Fruit fly (Drosophila melanogaster) whole organism, adult: Measurements from ENCODE around the gene CG32109.
A peak's percentile ranks its signal among the peaks of the same experiment; 100 is the strongest.

Source experiments
- CG11617 ChIP-seq: fragments of 200-800 bp; sonication (Bioruptor generic); optimal IDR thresholded peaks from 2 replicates; lab custom pipeline; 2017; ENCODE audit warnings: mild to moderate bottlenecking, missing biosample characterization, missing genetic modification reagents, missing genetic modification characterization
- CG12768 ChIP-seq: fragments of 200-800 bp; sonication (Bioruptor generic); optimal IDR thresholded peaks from 2 replicates; lab custom pipeline; 2017; ENCODE audit warnings: missing biosample characterization, missing genetic modification characterization, mild to moderate bottlenecking, moderate library complexity, missing genetic modification reagents
- CG14711 ChIP-seq: fragments of 200-800 bp; sonication (Bioruptor generic); optimal IDR thresholded peaks from 2 replicates; lab custom pipeline; 2018; ENCODE audit warnings: missing biosample characterization, mild to moderate bottlenecking, missing genetic modification characterization, moderate library complexity
- CG1620 ChIP-seq: fragments of 200-800 bp; sonication (Bioruptor generic); optimal IDR thresholded peaks from 2 replicates; lab custom pipeline; 2016; ENCODE audit warnings: missing biosample characterization, missing genetic modification characterization
- CG33017 ChIP-seq: fragments of 200-800 bp; sonication (Bioruptor generic); optimal IDR thresholded peaks from 2 replicates; lab custom pipeline; 2018; ENCODE audit warnings: missing biosample characterization, mild to moderate bottlenecking, missing genetic modification characterization, moderate library complexity
- CG5204 ChIP-seq: fragments of 200-800 bp; sonication (Bioruptor generic); optimal IDR thresholded peaks from 2 replicates; lab custom pipeline; 2016; ENCODE audit warnings: missing biosample characterization, missing genetic modification characterization
- CG7045 ChIP-seq: fragments of 200-800 bp; sonication (Bioruptor generic); optimal IDR thresholded peaks from 2 replicates; lab custom pipeline; 2017; ENCODE audit warnings: missing biosample characterization, mild to moderate bottlenecking, missing genetic modification characterization
- CG7101 ChIP-seq: fragments of 200-800 bp; sonication (Bioruptor generic); optimal IDR thresholded peaks from 2 replicates; lab custom pipeline; 2018; ENCODE audit warnings: missing biosample characterization, mild to moderate bottlenecking, missing genetic modification characterization, moderate library complexity
- Clk ChIP-seq: fragments of 200-800 bp; sonication (Bioruptor generic); optimal IDR thresholded peaks from 2 replicates; lab custom pipeline; 2017; ENCODE audit warnings: missing biosample characterization, missing genetic modification characterization
- Crg-1 ChIP-seq: fragments of 200-800 bp; sonication (Bioruptor generic); optimal IDR thresholded peaks from 2 replicates; lab custom pipeline; 2016; ENCODE audit warnings: missing biosample characterization, missing genetic modification characterization
- Hr96 ChIP-seq: fragments of 200-800 bp; sonication (Bioruptor generic); optimal IDR thresholded peaks from 2 replicates; lab custom pipeline; 2016; ENCODE audit warnings: missing biosample characterization, missing genetic modification characterization
- Mnt ChIP-seq: fragments of 200-800 bp; sonication (Bioruptor generic); optimal IDR thresholded peaks from 2 replicates; lab custom pipeline; 2016; ENCODE audit warnings: missing biosample characterization, mild to moderate bottlenecking, missing genetic modification characterization
- bab1 ChIP-seq: fragments of 200-800 bp; sonication (Bioruptor generic); optimal IDR thresholded peaks from 3 replicates; lab custom pipeline; 2019; ENCODE audit warnings: missing biosample characterization, mild to moderate bottlenecking, missing genetic modification characterization, moderate library complexity
- cic ChIP-seq: fragments of 200-800 bp; sonication (Bioruptor generic); optimal IDR thresholded peaks from 2 replicates; lab custom pipeline; 2017; ENCODE audit warnings: missing biosample characterization, mild to moderate bottlenecking, missing genetic modification characterization, moderate library complexity
- cnc ChIP-seq, 2 experiments: fragments of >200 bp; optimal IDR thresholded peaks; 2 replicates each; lab custom pipeline; 2017
- kay ChIP-seq: fragments of 200-800 bp; sonication (Bioruptor generic); peaks from one replicate; lab custom pipeline; 2016; ENCODE audit warnings: missing biosample characterization, missing genetic modification characterization, borderline replicate concordance
- ovo ChIP-seq: fragments of 200-800 bp; sonication (Bioruptor generic); optimal IDR thresholded peaks from 2 replicates; lab custom pipeline; 2016; ENCODE audit warnings: missing biosample characterization, missing genetic modification characterization
- pad ChIP-seq: fragments of 200-800 bp; sonication (Bioruptor generic); optimal IDR thresholded peaks from 3 replicates; lab custom pipeline; 2017; ENCODE audit warnings: missing biosample characterization, missing genetic modification characterization, mild to moderate bottlenecking, moderate library complexity, missing genetic modification reagents
- tj ChIP-seq: fragments of 200-800 bp; sonication (Bioruptor generic); optimal IDR thresholded peaks from 3 replicates; lab custom pipeline; 2017; ENCODE audit warnings: missing biosample characterization, mild to moderate bottlenecking, missing genetic modification characterization, moderate library complexity
- toe ChIP-seq: fragments of 200-800 bp; sonication (Bioruptor generic); optimal IDR thresholded peaks from 2 replicates; lab custom pipeline; 2016; ENCODE audit warnings: missing biosample characterization, missing genetic modification characterization

Gene CG32109

dm6 chr3L:12772740-12773686, 27.9 kb downstream of the CG32109 start, which contains the start of gene Hip1:
Hip1 (minus strand) TSS chr3L:12773573.
- TF ChIP-seq Crg-1 (GFP tag; lab: Kevin White, UChicago) (no peak), CG12768 (GFP tag; lab: Kevin White, UChicago) (peak; percentile 17), toe (GFP tag; lab: Kevin White, UChicago) (peak; percentile 27), CG33017 (tag; lab: Kevin White, UChicago) (peak; percentile 20), cnc (optimal IDR thresholded peaks at IDR 0.05; lab: Kevin White, UChicago) (no peak), Mnt (GFP tag; lab: Kevin White, UChicago) (peak; percentile 54), CG1620 (GFP tag; lab: Kevin White, UChicago) (no peak), cic (peak; percentile 76), kay (peak; percentile 99), bab1 (GFP tag; lab: Kevin White, UChicago) (peak; percentile 43), CG14711 (tag; lab: Kevin White, UChicago) (no peak), pad (no peak), CG7101 (tag; lab: Kevin White, UChicago) (no peak)

- TF ChIP-seq Mnt (GFP tag; lab: Kevin White, UChicago) (no peak), Clk (GFP tag; lab: Kevin White, UChicago) (no peak), cic (no peak), tj (no peak), CG12768 (GFP tag; lab: Kevin White, UChicago) (no peak), CG7101 (tag; lab: Kevin White, UChicago) (no peak), kay (no peak), pad (no peak), CG14711 (tag; lab: Kevin White, UChicago) (no peak), Hr96 (no peak), CG7045 (GFP tag; lab: Kevin White, UChicago) (no peak), Crg-1 (GFP tag; lab: Kevin White, UChicago) (no peak), ovo (no peak), CG33017 (tag; lab: Kevin White, UChicago) (no peak), CG11617 (GFP tag; lab: Kevin White, UChicago) (no peak), bab1 (GFP tag; lab: Kevin White, UChicago) (no peak)
Measured at dm6 chr3L:12778616-12779015, 33.5 kb downstream of the CG32109 start, which contains the start of gene CG32106. CG32106 (minus strand) TSS chr3L:12778716.

- TF ChIP-seq Hr96: no peak
Measured at dm6 chr3L:12780997-12781396, 35.9 kb downstream of the CG32109 start, which contains the start of the genes CG10969 and CG17666. CG10969 (minus strand) TSS chr3L:12781097. CG17666 (plus strand) TSS chr3L:12781325.

- TF ChIP-seq kay: peak; percentile 91
- no peak for TF ChIP-seq Hr96
- peak; percentile 83 for TF ChIP-seq tj
- TF ChIP-seq CG1620 (GFP tag; lab: Kevin White, UChicago): no peak
- TF ChIP-seq Mnt (GFP tag; lab: Kevin White, UChicago): peak; percentile 34
- TF ChIP-seq cic: peak; percentile 48
- TF ChIP-seq cnc (optimal IDR thresholded peaks at IDR 0.05; lab: Kevin White, UChicago): peak; percentile 80 to 82
- no peak for TF ChIP-seq Clk (GFP tag; lab: Kevin White, UChicago)
- peak; percentile 20 for TF ChIP-seq bab1 (GFP tag; lab: Kevin White, UChicago)
- peak; percentile 55 for TF ChIP-seq CG12768 (GFP tag; lab: Kevin White, UChicago)
- TF ChIP-seq CG7045 (GFP tag; lab: Kevin White, UChicago): no peak
- TF ChIP-seq CG7101 (tag; lab: Kevin White, UChicago): no peak
- no peak for TF ChIP-seq CG14711 (tag; lab: Kevin White, UChicago)
- no peak for TF ChIP-seq Crg-1 (GFP tag; lab: Kevin White, UChicago)
Measured at dm6 chr3L:12789875-12790373, 44.8 kb downstream of the CG32109 start, which contains the start of gene CG42709. CG42709 (plus strand) TSS chr3L:12790192.

- TF ChIP-seq pad: no peak
- TF ChIP-seq kay: peak; percentile 74
- no peak for TF ChIP-seq CG33017 (tag; lab: Kevin White, UChicago)
- no peak for TF ChIP-seq CG7045 (GFP tag; lab: Kevin White, UChicago)
Measured at dm6 chr3L:12790783-12791678, 45.9 kb downstream of the CG32109 start.

- TF ChIP-seq CG14711 (tag; lab: Kevin White, UChicago) (no peak), Hr96 (no peak), CG33017 (tag; lab: Kevin White, UChicago) (no peak), CG5204 (GFP tag; lab: Kevin White, UChicago) (no peak)
Measured at dm6 chr3L:12791679-12792229, 46.6 kb downstream of the CG32109 start.
